Fruit fly (Drosophila melanogaster) whole organism, embryonic: ENCODE data around the gene CG32720.

Source experiments
- BEAF-32 ChIP-seq: fragments of 200-800 bp; sonication (Bioruptor generic); optimal IDR thresholded peaks from 3 replicates; lab custom pipeline; 2017; ENCODE audit warnings: missing biosample characterization, missing genetic modification characterization, mild to moderate bottlenecking, moderate library complexity, missing genetic modification reagents
- CG10321 ChIP-seq: fragments of 200-800 bp; sonication (Bioruptor generic); IDR thresholded peaks from 2 replicates; pipeline ENCODE4 v1.3.6; 2022; ENCODE audit warnings: missing biosample characterization, missing genetic modification characterization
- CG18599 ChIP-seq: fragments of 200-800 bp; sonication (Bioruptor generic); optimal IDR thresholded peaks from 3 replicates; lab custom pipeline; 2017; ENCODE audit warnings: missing biosample characterization, missing genetic modification characterization, mild to moderate bottlenecking, moderate library complexity, missing genetic modification reagents
- CG2712 ChIP-seq: fragments of 200-800 bp; optimal IDR thresholded peaks from 3 replicates; lab custom pipeline; 2019; ENCODE audit warnings: missing biosample characterization, mild to moderate bottlenecking, missing genetic modification characterization, moderate library complexity
- CG6272 ChIP-seq: fragments of 200-800 bp; sonication (Bioruptor generic); IDR thresholded peaks from 2 replicates; pipeline ENCODE4 v1.3.6; 2022; ENCODE audit warnings: missing biosample characterization, missing genetic modification characterization
- CG8089 ChIP-seq: fragments of 200-800 bp; sonication (Bioruptor generic); optimal IDR thresholded peaks from 3 replicates; lab custom pipeline; 2016; ENCODE audit warnings: missing biosample characterization, missing genetic modification characterization
- fd64A ChIP-seq: fragments of 200-800 bp; sonication (Bioruptor generic); optimal IDR thresholded peaks from 3 replicates; lab custom pipeline; 2018; ENCODE audit warnings: missing biosample characterization, mild to moderate bottlenecking, missing genetic modification characterization
- gt ChIP-seq: fragments of 200-800 bp; sonication (Bioruptor generic); IDR thresholded peaks from 2 replicates; pipeline ENCODE4 v1.3.6; 2022; ENCODE audit warnings: missing biosample characterization, missing genetic modification characterization
- odd ChIP-seq: fragments of 200-800 bp; sonication (Bioruptor generic); optimal IDR thresholded peaks from 2 replicates; lab custom pipeline; 2017; ENCODE audit warnings: missing biosample characterization, mild to moderate bottlenecking, missing genetic modification characterization

- no peak for TF ChIP-seq CG10321 (GFP tag; lab: Robert Waterston, UW)
- no peak for TF ChIP-seq CG18599 (GFP tag; lab: Kevin White, UChicago)
- no peak for TF ChIP-seq BEAF-32 (GFP tag; lab: Kevin White, UChicago)
- peak; percentile 61 for TF ChIP-seq fd64A
- no peak for TF ChIP-seq CG8089 (GFP tag; lab: Kevin White, UChicago)
- TF ChIP-seq CG2712: peak; percentile 28
- peak; percentile 49 for TF ChIP-seq odd (GFP tag; lab: Kevin White, UChicago)
- TF ChIP-seq CG6272: no peak
- no peak for TF ChIP-seq gt (GFP tag; lab: Robert Waterston, UW)
These were observed 16.7 kb upstream of the CG32720 start for dm6 chrX:7553446-7553845.
